Worm (Caenorhabditis elegans) whole organism, young adult: ENCODE data around the gene irld-14.
A peak's percentile ranks its signal among the peaks of the same experiment; 100 is the strongest.

Source experiments
- B0336.3 ChIP-seq: fragments of 200-800 bp; sonication (Bioruptor generic); IDR thresholded peaks from 2 replicates; pipeline ENCODE4 v1.3.6; 2022; ENCODE audit warnings: missing genetic modification characterization, missing compliant biosample characterization
- D2030.7 ChIP-seq: fragments of 200-800 bp; sonication (Bioruptor generic); IDR thresholded peaks from 2 replicates; pipeline ENCODE4 v1.3.6; 2022; ENCODE audit warnings: missing genetic modification reagents, missing genetic modification characterization, missing compliant biosample characterization
- F37B4.10 ChIP-seq: fragments of 200-800 bp; sonication (Bioruptor generic); IDR thresholded peaks from 2 replicates; pipeline ENCODE4 v1.3.6; 2022; ENCODE audit warnings: missing genetic modification characterization, missing compliant biosample characterization
- F39B2.1 ChIP-seq: fragments of 200-800 bp; sonication (Bioruptor generic); IDR thresholded peaks from 2 replicates; pipeline ENCODE4 v1.3.6; 2022; ENCODE audit warnings: missing genetic modification reagents, missing genetic modification characterization, missing compliant biosample characterization
- F49E8.2 ChIP-seq: sonication (generic microtip); optimal IDR thresholded peaks from 3 replicates; lab custom pipeline; 2017; ENCODE audit warnings: missing genetic modification characterization, mild to moderate bottlenecking, missing compliant biosample characterization, antibody characterized with exemption, moderate library complexity; ENCODE audit not compliant: insufficient read depth
- F57C9.4 ChIP-seq: sonication (generic microtip); optimal IDR thresholded peaks from 2 replicates; lab custom pipeline; 2017; ENCODE audit warnings: mild to moderate bottlenecking, missing genetic modification characterization, missing compliant biosample characterization
- T07F8.4 ChIP-seq: sonication (generic microtip); optimal IDR thresholded peaks from 2 replicates; lab custom pipeline; 2016; ENCODE audit warnings: mild to moderate bottlenecking, missing genetic modification characterization, moderate library complexity, missing compliant biosample characterization
- ZK185.1 ChIP-seq: sonication (generic microtip); optimal IDR thresholded peaks from 2 replicates; lab custom pipeline; 2016; ENCODE audit warnings: mild to moderate bottlenecking, missing genetic modification characterization, missing compliant biosample characterization; ENCODE audit not compliant: poor library complexity, severe bottlenecking
- aptf-2 ChIP-seq: fragments of 200-800 bp; sonication (Bioruptor generic); conservative IDR thresholded peaks from 2 replicates; pipeline ENCODE4 v1.3.6; 2022; ENCODE audit warnings: missing genetic modification reagents, missing genetic modification characterization, missing compliant biosample characterization
- athp-1 ChIP-seq: sonication (generic microtip); optimal IDR thresholded peaks from 2 replicates; lab custom pipeline; 2017; ENCODE audit warnings: mild to moderate bottlenecking, missing genetic modification characterization, missing compliant biosample characterization
- attf-6 ChIP-seq: fragments of 200-800 bp; sonication (Bioruptor generic); IDR thresholded peaks from 2 replicates; pipeline ENCODE4 v1.3.6; 2022; ENCODE audit warnings: missing genetic modification reagents, missing genetic modification characterization, missing compliant biosample characterization
- bed-1 ChIP-seq: fragments of 200-800 bp; sonication (Bioruptor generic); IDR thresholded peaks from 2 replicates; pipeline ENCODE4 v1.3.6; 2022; ENCODE audit warnings: missing genetic modification reagents, missing genetic modification characterization, missing compliant biosample characterization
- bed-2 ChIP-seq: fragments of 200-800 bp; sonication (Bioruptor generic); IDR thresholded peaks from 2 replicates; pipeline ENCODE4 v1.3.6; 2022; ENCODE audit warnings: missing genetic modification reagents, missing genetic modification characterization, missing compliant biosample characterization
- ceh-27 ChIP-seq: fragments of 200-800 bp; sonication (Bioruptor generic); optimal IDR thresholded peaks from 2 replicates; lab custom pipeline; 2018; ENCODE audit warnings: mild to moderate bottlenecking, missing genetic modification characterization, moderate library complexity, missing compliant biosample characterization
- ceh-40 ChIP-seq: fragments of 200-800 bp; sonication (Bioruptor generic); IDR thresholded peaks from 2 replicates; pipeline ENCODE4 v1.3.6; 2022; ENCODE audit warnings: missing genetic modification characterization, missing compliant biosample characterization
- die-1 ChIP-seq: sonication (generic microtip); optimal IDR thresholded peaks from 2 replicates; lab custom pipeline; 2016; ENCODE audit warnings: missing genotype, mild to moderate bottlenecking, missing genetic modification characterization, missing compliant biosample characterization
- dpff-1 ChIP-seq: sonication (generic microtip); optimal IDR thresholded peaks from 2 replicates; lab custom pipeline; 2017; ENCODE audit warnings: mild to moderate bottlenecking, missing genetic modification characterization, missing compliant biosample characterization
- egl-44 ChIP-seq: fragments of 200-800 bp; sonication (Bioruptor generic); IDR thresholded peaks from 2 replicates; pipeline ENCODE4 v1.3.6; 2022; ENCODE audit warnings: missing genetic modification reagents, missing genetic modification characterization, missing compliant biosample characterization
- egrh-3 ChIP-seq: fragments of 200-800 bp; sonication (Bioruptor generic); IDR thresholded peaks from 2 replicates; pipeline ENCODE4 v1.3.6; 2022; ENCODE audit warnings: missing genetic modification reagents, missing genetic modification characterization, missing compliant biosample characterization
- ets-4 ChIP-seq: fragments of 200-800 bp; sonication (Bioruptor generic); optimal IDR thresholded peaks from 2 replicates; lab custom pipeline; 2018; ENCODE audit warnings: mild to moderate bottlenecking, missing genetic modification characterization, missing compliant biosample characterization
- gei-17 ChIP-seq: fragments of 200-800 bp; sonication (Bioruptor generic); optimal IDR thresholded peaks from 2 replicates; lab custom pipeline; 2018; ENCODE audit warnings: mild to moderate bottlenecking, missing genetic modification characterization, missing compliant biosample characterization
- hrde-1 ChIP-seq: sonication (generic microtip); optimal IDR thresholded peaks from 2 replicates; lab custom pipeline; 2016; ENCODE audit warnings: missing genetic modification characterization, mild to moderate bottlenecking, missing compliant biosample characterization, moderate library complexity, missing genotype, missing genetic modification reagents, borderline replicate concordance
- lag-1 ChIP-seq: fragments of 200-800 bp; sonication (Bioruptor generic); IDR thresholded peaks from 2 replicates; pipeline ENCODE4 v1.3.6; 2022; ENCODE audit warnings: missing genetic modification reagents, missing genetic modification characterization, missing compliant biosample characterization
- lin-40 ChIP-seq: sonication (generic microtip); optimal IDR thresholded peaks from 2 replicates; lab custom pipeline; 2016; ENCODE audit warnings: missing genetic modification characterization, mild to moderate bottlenecking, missing compliant biosample characterization, missing genotype, missing genetic modification reagents
- lin-54 ChIP-seq: fragments of 200-800 bp; sonication (Bioruptor generic); optimal IDR thresholded peaks from 2 replicates; lab custom pipeline; 2018; ENCODE audit warnings: mild to moderate bottlenecking, missing genetic modification characterization, missing compliant biosample characterization
- madf-3 ChIP-seq: fragments of 200-800 bp; sonication (Bioruptor generic); IDR thresholded peaks from 2 replicates; pipeline ENCODE4 v1.3.6; 2022; ENCODE audit warnings: missing genetic modification reagents, missing genetic modification characterization, missing compliant biosample characterization
- madf-6 ChIP-seq: fragments of 200-800 bp; sonication (Bioruptor generic); IDR thresholded peaks from 2 replicates; pipeline ENCODE4 v1.3.6; 2022; ENCODE audit warnings: missing genetic modification reagents, missing genetic modification characterization, missing compliant biosample characterization
- madf-8 ChIP-seq: fragments of 200-800 bp; sonication (Bioruptor generic); conservative IDR thresholded peaks from 2 replicates; pipeline ENCODE4 v1.3.6; 2022; ENCODE audit warnings: missing genetic modification reagents, missing genetic modification characterization, missing compliant biosample characterization
- mes-4 ChIP-seq: sonication (generic microtip); optimal IDR thresholded peaks from 2 replicates; lab custom pipeline; 2016; ENCODE audit warnings: missing genotype, missing genetic modification characterization, missing compliant biosample characterization
- nhr-120 ChIP-seq: fragments of 200-800 bp; sonication (Bioruptor generic); IDR thresholded peaks from 2 replicates; pipeline ENCODE4 v1.3.6; 2022; ENCODE audit warnings: missing genetic modification characterization, missing compliant biosample characterization
- nhr-80 ChIP-seq: sonication (generic microtip); optimal IDR thresholded peaks from 2 replicates; lab custom pipeline; 2016; ENCODE audit warnings: missing genetic modification characterization, missing compliant biosample characterization
- nhr-90 ChIP-seq: sonication (generic microtip); optimal IDR thresholded peaks from 2 replicates; lab custom pipeline; 2016; ENCODE audit warnings: missing genotype, mild to moderate bottlenecking, missing genetic modification characterization, missing compliant biosample characterization
- pbrm-1 ChIP-seq: fragments of 200-800 bp; sonication (Bioruptor generic); IDR thresholded peaks from 2 replicates; pipeline ENCODE4 v1.3.6; 2022; ENCODE audit warnings: missing genetic modification reagents, missing genetic modification characterization, missing compliant biosample characterization
- sea-2 ChIP-seq: fragments of 200-800 bp; sonication (Bioruptor generic); IDR thresholded peaks from 2 replicates; pipeline ENCODE4 v1.3.6; 2022; ENCODE audit warnings: missing genetic modification characterization, missing compliant biosample characterization
- snpc-1.1 ChIP-seq: sonication (generic microtip); optimal IDR thresholded peaks from 2 replicates; lab custom pipeline; 2017; ENCODE audit warnings: missing genetic modification characterization, mild to moderate bottlenecking, missing compliant biosample characterization, antibody characterized with exemption, moderate library complexity, missing genotype, missing genetic modification reagents; ENCODE audit not compliant: insufficient read depth
- snpc-1.3 ChIP-seq: sonication (generic microtip); optimal IDR thresholded peaks from 2 replicates; lab custom pipeline; 2017; ENCODE audit warnings: missing genetic modification characterization, mild to moderate bottlenecking, missing compliant biosample characterization, antibody characterized with exemption, moderate library complexity, missing genotype, missing genetic modification reagents; ENCODE audit not compliant: insufficient read depth
- snpc-3.4 ChIP-seq: sonication (generic microtip); optimal IDR thresholded peaks from 2 replicates; lab custom pipeline; 2017; ENCODE audit warnings: missing genetic modification characterization, mild to moderate bottlenecking, missing compliant biosample characterization, antibody characterized with exemption, moderate library complexity, missing genotype, missing genetic modification reagents
- snpc-4 ChIP-seq, 5 experiments: fragments of 150-350 bp in 1 of 5; sonication (generic microtip) in 4 of 5; optimal IDR thresholded peaks; 2 replicates each; lab custom pipeline; 2014 to 2018; ENCODE audit warnings: missing genetic modification characterization in 5 of 5, missing biosample characterization in 3 of 5, antibody characterized with exemption in 2 of 5, mild to moderate bottlenecking in 2 of 5, missing compliant biosample characterization in 2 of 5, missing genotype in 2 of 5, moderate library complexity in 2 of 5, missing genetic modification reagents in 1 of 5
- tbp1 ChIP-seq: fragments of 200-800 bp; sonication (Bioruptor generic); optimal IDR thresholded peaks from 2 replicates; lab custom pipeline; 2018; ENCODE audit warnings: mild to moderate bottlenecking, missing genetic modification characterization, missing compliant biosample characterization
- tlf-1 ChIP-seq: fragments of 200-800 bp; sonication (Bioruptor generic); optimal IDR thresholded peaks from 2 replicates; lab custom pipeline; 2018; ENCODE audit warnings: mild to moderate bottlenecking, missing genetic modification characterization, missing compliant biosample characterization
- unc-62 ChIP-seq: fragments of 150-350 bp; optimal IDR thresholded peaks from 2 replicates; lab custom pipeline; 2014; ENCODE audit warnings: missing biosample characterization, missing genetic modification reagents, missing genetic modification characterization
- zim-3 ChIP-seq: sonication (generic microtip); optimal IDR thresholded peaks from 2 replicates; lab custom pipeline; 2017; ENCODE audit warnings: mild to moderate bottlenecking, missing genetic modification characterization, moderate library complexity, missing compliant biosample characterization
- ztf-22 ChIP-seq: fragments of 200-800 bp; sonication (Bioruptor generic); optimal IDR thresholded peaks from 2 replicates; lab custom pipeline; 2018; ENCODE audit warnings: mild to moderate bottlenecking, missing genetic modification characterization, moderate library complexity, missing compliant biosample characterization
- ztf-25 ChIP-seq: fragments of 200-800 bp; sonication (Bioruptor generic); IDR thresholded peaks from 2 replicates; pipeline ENCODE4 v1.3.6; 2022; ENCODE audit warnings: missing genetic modification reagents, missing genetic modification characterization, missing compliant biosample characterization

The irld-14 gene

ce11 chrV:14992627-14993117 is 3.7 kb upstream of the irld-14 start, which contains the start of gene T01C3.3 (continued):
- TF ChIP-seq madf-8 (GFP tag; lab: Robert Waterston, UW) (peak; percentile 92), die-1 (tag; lab: Kevin White, UChicago) (no peak), F39B2.1 (GFP tag; lab: Robert Waterston, UW) (no peak), zim-3 (tag; lab: Kevin White, UChicago) (no peak), T07F8.4 (no peak), B0336.3 (GFP tag; lab: Robert Waterston, UW) (no peak), snpc-1.1 (no peak), lin-40 (no peak), tlf-1 (GFP tag; lab: Kevin White, UChicago) (peak; percentile 54), gei-17 (no peak), F57C9.4 (tag; lab: Kevin White, UChicago) (no peak), nhr-120 (GFP tag; lab: Robert Waterston, UW) (no peak), athp-1 (tag; lab: Kevin White, UChicago) (no peak), egl-44 (GFP tag; lab: Robert Waterston, UW) (no peak), ztf-22 (GFP tag; lab: Kevin White, UChicago) (no peak), mes-4 (tag; lab: Kevin White, UChicago) (no peak), unc-62 (no peak), ets-4 (no peak), sea-2 (GFP tag; lab: Robert Waterston, UW) (no peak), bed-1 (no peak), ZK185.1 (tag; lab: Kevin White, UChicago) (no peak), ceh-40 (GFP tag; lab: Robert Waterston, UW) (no peak), D2030.7 (peak; percentile 89), madf-6 (peak; percentile 96), dpff-1 (no peak), lag-1 (GFP tag; lab: Robert Waterston, UW) (no peak), nhr-90 (tag; lab: Kevin White, UChicago) (no peak), F37B4.10 (no peak), snpc-3.4 (peak; percentile 72)

DNA sequence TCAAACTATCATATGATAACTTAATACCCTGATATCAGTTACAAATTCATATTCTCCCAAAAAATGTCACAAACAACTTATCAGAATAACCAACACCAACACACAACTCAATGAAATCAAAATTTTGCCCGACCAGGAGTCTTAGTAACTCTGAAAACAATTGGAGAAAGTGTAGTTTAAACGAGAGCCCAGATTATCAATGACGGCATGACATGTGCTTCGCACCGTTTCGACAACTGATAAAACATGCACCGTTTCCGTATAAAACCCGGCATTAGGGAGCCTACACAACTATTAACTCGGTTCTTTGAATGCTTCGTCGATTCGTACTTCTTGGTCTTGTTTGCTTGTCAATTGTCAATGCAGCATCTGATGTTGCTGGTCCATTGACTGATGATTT is 2.7 kb upstream of the irld-14 start, which contains the start of gene fil-1:
Gene fil-1, plus strand, starts transcription at position 219 of the 400 bp plus-strand sequence.
- TF ChIP-seq nhr-80 (peak; percentile 22), ztf-25 (no peak)

ce11 chrV:14999485-15000023 is 3.2 kb downstream of the irld-14 start, which contains the start of gene T01C3.11:
Gene T01C3.11 (plus strand): TSS chrV:14999535.
- TF ChIP-seq madf-3: peak; percentile 82; the same call in 1 of the 2 replicates
- peak; percentile 25 for TF ChIP-seq lin-54
- no peak for TF ChIP-seq dpff-1
- no peak for TF ChIP-seq egrh-3 (GFP tag; lab: Robert Waterston, UW)
- TF ChIP-seq tbp1: peak; percentile 32
- no peak for TF ChIP-seq bed-2 (GFP tag; lab: Robert Waterston, UW)
- no peak for TF ChIP-seq snpc-4 (GFP tag; optimal IDR thresholded peaks at IDR 0.05; lab: Kevin White, UChicago)
- no peak for TF ChIP-seq snpc-4 (tag; optimal IDR thresholded peaks at IDR 0.05; lab: Kevin White, UChicago)
- TF ChIP-seq hrde-1 (tag; lab: Kevin White, UChicago): peak; percentile 84
- TF ChIP-seq aptf-2 (GFP tag; lab: Robert Waterston, UW): no peak
- TF ChIP-seq ceh-40 (GFP tag; lab: Robert Waterston, UW): 0 out of 2 replicates have a peak, but pooled peaks have one; percentile 11
- TF ChIP-seq snpc-1.3 (tag; lab: Kevin White, UChicago): peak; percentile 54
- TF ChIP-seq ZK185.1 (tag; lab: Kevin White, UChicago): peak; percentile 7
- TF ChIP-seq ceh-27 (GFP tag; lab: Kevin White, UChicago): no peak
- peak; percentile 34 for TF ChIP-seq athp-1 (tag; lab: Kevin White, UChicago)
- TF ChIP-seq attf-6 (GFP tag; lab: Robert Waterston, UW): peak; percentile 53; the same call in 1 of the 2 replicates
- peak; percentile 50 for TF ChIP-seq snpc-3.4
- peak; percentile 13; the same call in 1 of the 2 replicates for TF ChIP-seq pbrm-1 (GFP tag; lab: Robert Waterston, UW)
- peak; percentile 68 for TF ChIP-seq F49E8.2
- TF ChIP-seq madf-6: peak; percentile 57
- TF ChIP-seq snpc-1.1: peak; percentile 35
